Worm (Caenorhabditis elegans): ENCODE results near the gene R02F2.10.

ce11 chrIII:5495168-5495567, 17.1 kb downstream of the R02F2.10 start, which contains the start of gene R02F2.8:
- TF ChIP-seq nhr-12 (tag; optimal IDR thresholded peaks at IDR 0.05) (no peak), mdl-1 (tag; optimal IDR thresholded peaks at IDR 0.05) (no peak), unc-39 (tag; optimal IDR thresholded peaks at IDR 0.05) (no peak)
